Fruit fly (Drosophila melanogaster): ENCODE measurements around the gene CG13101.
A peak's percentile ranks its signal among the peaks of the same experiment; 100 is the strongest.

CG13101 gene

dm6 chr2L:8941736-8942337 lies 42.8 kb downstream of the CG13101 start, which contains the start of gene Argl (continued):
- TF ChIP-seq exex (tag; optimal IDR thresholded peaks at IDR 0.05) (peak; percentile 73), ssp (GFP tag; IDR thresholded peaks at IDR 0.05) (no peak), Oaz (GFP tag; IDR thresholded peaks at IDR 0.05) (no peak), CG18599 (GFP tag; optimal IDR thresholded peaks at IDR 0.05) (peak; percentile 26), Scr (GFP tag; IDR thresholded peaks at IDR 0.05; ENCODE audit: partially characterized antibody) (no peak), Xbp1 (GFP tag; optimal IDR thresholded peaks at IDR 0.05) (no peak), Hand (GFP tag; optimal IDR thresholded peaks at IDR 0.05) (peak; percentile 19), CG10543 (GFP tag; optimal IDR thresholded peaks at IDR 0.05) (peak; percentile 24), ERR (GFP tag; optimal IDR thresholded peaks at IDR 0.05) (no peak), CG32767 (GFP tag; IDR thresholded peaks at IDR 0.05) (no peak)

DNA sequence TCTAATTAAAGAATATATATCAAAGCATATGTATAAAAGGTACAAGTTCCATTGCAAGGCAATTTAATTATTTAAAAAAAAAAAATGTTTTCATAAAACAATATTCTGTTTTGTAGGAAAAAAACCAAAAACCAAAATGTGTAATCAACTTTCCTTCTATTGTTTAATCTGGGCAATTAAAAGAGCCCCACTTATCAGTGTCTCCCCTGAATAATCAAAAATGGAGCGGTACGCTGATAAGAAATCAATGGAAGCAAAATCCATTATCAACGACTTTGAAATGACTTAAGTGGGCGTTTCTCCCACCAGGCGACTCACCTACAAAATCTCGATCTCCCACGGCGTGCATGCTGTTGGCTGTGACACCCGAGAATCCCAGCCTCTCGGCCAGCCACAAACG lies 44.0 kb downstream of the CG13101 start:
- TF ChIP-seq exex (tag; optimal IDR thresholded peaks at IDR 0.05) = peak; percentile 90
- no peak for TF ChIP-seq CG15696 (tag; optimal IDR thresholded peaks at IDR 0.05)
- TF ChIP-seq pita (GFP tag; optimal IDR thresholded peaks at IDR 0.05) = no peak
- peak; percentile 6 for TF ChIP-seq CG2678 (tag; optimal IDR thresholded peaks at IDR 0.05)
- peak; percentile 42 for TF ChIP-seq grn (GFP tag; optimal IDR thresholded peaks at IDR 0.05)
- TF ChIP-seq Six4 (GFP tag; optimal IDR thresholded peaks at IDR 0.05) = no peak
- TF ChIP-seq CG34376 (GFP tag; optimal IDR thresholded peaks at IDR 0.05) = peak; percentile 8
- peak; percentile 77 for TF ChIP-seq sug (tag; optimal IDR thresholded peaks at IDR 0.05)
- TF ChIP-seq CG8924 (tag; optimal IDR thresholded peaks at IDR 0.05) = no peak

DNA sequence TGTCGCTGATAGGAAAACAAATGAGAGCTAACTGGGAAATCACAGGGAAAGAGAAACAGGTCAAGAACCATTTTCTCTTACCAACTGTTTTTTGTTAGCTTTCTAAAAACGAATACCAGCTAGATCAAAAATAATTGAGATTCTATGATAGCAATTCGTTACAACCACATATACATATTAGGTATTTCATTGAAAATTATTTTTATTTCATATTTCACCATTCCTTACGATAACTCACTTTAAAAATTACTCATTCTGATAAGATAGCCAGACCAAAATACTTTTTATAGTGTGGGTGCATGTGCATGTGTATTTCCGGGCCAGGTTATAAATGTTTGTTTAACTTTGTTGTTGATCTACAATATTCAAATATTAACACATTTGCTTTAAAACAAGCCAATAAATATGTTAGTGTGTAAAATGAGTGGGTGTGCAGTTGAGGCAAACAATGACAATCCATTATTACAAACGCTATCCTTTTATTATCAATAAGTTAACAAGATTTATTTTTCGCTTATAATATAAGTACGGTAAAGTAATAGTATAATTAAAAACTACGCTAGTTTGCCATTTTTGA lies 46.7 kb downstream of the CG13101 start:
- TF ChIP-seq gt (GFP tag; IDR thresholded peaks at IDR 0.05) = no peak
- TF ChIP-seq CG15269 (tag; optimal IDR thresholded peaks at IDR 0.05) = peak; percentile 56
- TF ChIP-seq yki (optimal IDR thresholded peaks at IDR 0.05) = no peak
- no peak for TF ChIP-seq Doc3 (GFP tag; IDR thresholded peaks at IDR 0.05; ENCODE audit: partially characterized antibody)
- TF ChIP-seq CG4730 (GFP tag; IDR thresholded peaks at IDR 0.05) = no peak
- peak; percentile 29 for TF ChIP-seq CG12219 (GFP tag; optimal IDR thresholded peaks at IDR 0.05)
- no peak for TF ChIP-seq crp (GFP tag; optimal IDR thresholded peaks at IDR 0.05)
- TF ChIP-seq Mes4 (GFP tag; optimal IDR thresholded peaks at IDR 0.05) = no peak
- TF ChIP-seq Lpt (GFP tag; optimal IDR thresholded peaks at IDR 0.05) = no peak
- TF ChIP-seq CG9437 (GFP tag; optimal IDR thresholded peaks at IDR 0.05) = no peak
- no peak for TF ChIP-seq ken (GFP tag; IDR thresholded peaks at IDR 0.05)
- no peak for TF ChIP-seq corto (GFP tag; optimal IDR thresholded peaks at IDR 0.05)
- TF ChIP-seq nerfin-1 (tag; optimal IDR thresholded peaks at IDR 0.05) = peak; percentile 37
- no peak for TF ChIP-seq twi (tag; optimal IDR thresholded peaks at IDR 0.05)
- TF ChIP-seq CG17359 (tag; optimal IDR thresholded peaks at IDR 0.05) = peak; percentile 28
- TF ChIP-seq CG31224 (GFP tag; IDR thresholded peaks at IDR 0.05) = no peak
- no peak for TF ChIP-seq slbo (GFP tag; IDR thresholded peaks at IDR 0.05)
- peak; percentile 33 for TF ChIP-seq dmrt99B (tag; optimal IDR thresholded peaks at IDR 0.05)
- peak; percentile 1 for TF ChIP-seq grau (tag; optimal IDR thresholded peaks at IDR 0.05)
- TF ChIP-seq tx (GFP tag; optimal IDR thresholded peaks at IDR 0.05) = no peak
- no peak for TF ChIP-seq CoRest (tag; optimal IDR thresholded peaks at IDR 0.05)
- TF ChIP-seq CG9817 (tag; optimal IDR thresholded peaks at IDR 0.05) = peak; percentile 8
- peak; percentile 6 for TF ChIP-seq CG7987 (GFP tag; optimal IDR thresholded peaks at IDR 0.05)
- no peak for TF ChIP-seq slp2 (GFP tag; optimal IDR thresholded peaks at IDR 0.05)
- TF ChIP-seq CG10209 (GFP tag; optimal IDR thresholded peaks at IDR 0.05) = peak; percentile 5
- peak; percentile 5 for TF ChIP-seq CG8924 (tag; optimal IDR thresholded peaks at IDR 0.05)
- TF ChIP-seq maf-S (GFP tag; optimal IDR thresholded peaks at IDR 0.05) = no peak
- peak; percentile 53 for TF ChIP-seq MTF-1 (GFP tag; optimal IDR thresholded peaks at IDR 0.05; ENCODE audit: borderline replicate concordance)
- TF ChIP-seq CG4360 (GFP tag; IDR thresholded peaks at IDR 0.05) = no peak
- peak; percentile 47 for TF ChIP-seq salm (tag; optimal IDR thresholded peaks at IDR 0.05)
